Worm (Caenorhabditis elegans) whole organism, young adult: Measurements from ENCODE around the gene nceh-1.

Experiments
- Y95B8A.8 ChIP-seq: fragments of 200-800 bp; sonication (Bioruptor generic); IDR thresholded peaks from 2 replicates; pipeline ENCODE4 v1.3.6; 2022; ENCODE audit warnings: missing genetic modification reagents, missing genetic modification characterization, missing compliant biosample characterization
- ceh-40 ChIP-seq: fragments of 200-800 bp; sonication (Bioruptor generic); IDR thresholded peaks from 2 replicates; pipeline ENCODE4 v1.3.6; 2022; ENCODE audit warnings: missing genetic modification characterization, missing compliant biosample characterization
- lir-1 ChIP-seq: fragments of 200-800 bp; sonication (Bioruptor generic); conservative IDR thresholded peaks from 2 replicates; pipeline ENCODE4 v1.3.6; 2022; ENCODE audit warnings: missing genetic modification reagents, missing genetic modification characterization, missing compliant biosample characterization
- nfya-1 ChIP-seq: sonication (generic microtip); optimal IDR thresholded peaks from 2 replicates; lab custom pipeline; 2017; ENCODE audit warnings: antibody characterized with exemption, missing compliant biosample characterization, missing genetic modification characterization, borderline replicate concordance; ENCODE audit not compliant: insufficient read depth

DNA sequence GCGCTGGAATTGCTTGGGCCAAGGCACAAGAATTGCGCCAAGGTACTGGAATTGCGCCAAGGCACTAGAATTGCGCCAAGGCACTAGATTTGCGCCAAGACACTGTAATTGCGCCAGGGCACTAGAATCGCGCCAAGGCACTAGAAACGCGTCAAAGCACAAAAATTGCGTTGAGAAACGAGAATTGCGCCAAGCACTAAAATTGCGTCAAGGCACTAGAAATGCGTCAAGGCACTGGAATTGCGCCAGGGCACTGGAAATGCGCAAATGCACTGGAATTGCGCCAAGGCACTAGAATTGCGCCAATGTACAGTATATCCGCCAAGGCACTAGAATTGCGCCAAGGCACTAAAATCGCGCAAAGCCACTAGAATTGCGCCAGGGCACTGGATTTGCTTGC is 5.5 kb upstream of the nceh-1 start:
- TF ChIP-seq Y95B8A.8 (GFP tag; lab: Robert Waterston, UW): no peak
- no peak for TF ChIP-seq nfya-1
- TF ChIP-seq ceh-40: no peak
- no peak for TF ChIP-seq lir-1
